Worm (Caenorhabditis elegans) whole organism, L4 larva: ENCODE measurements around the gene nhr-226.

ENCODE experiments used
- ama-1 ChIP-seq: fragments of 150-350 bp; optimal IDR thresholded peaks from 2 replicates; lab custom pipeline; 2014; ENCODE audit warnings: inconsistent platforms, mixed read lengths
- ceh-28 ChIP-seq: fragments of 150-350 bp; optimal IDR thresholded peaks from 2 replicates; lab custom pipeline; 2014; ENCODE audit warnings: missing biosample characterization, missing genetic modification reagents, missing genetic modification characterization
- dpl-1 ChIP-seq: fragments of 150-350 bp; optimal IDR thresholded peaks from 2 replicates; lab custom pipeline; 2014; ENCODE audit warnings: missing biosample characterization, missing genetic modification reagents, missing genetic modification characterization
- fkh-10 ChIP-seq: fragments of 150-350 bp; optimal IDR thresholded peaks from 2 replicates; lab custom pipeline; 2014; ENCODE audit warnings: missing biosample characterization, missing genetic modification reagents, missing genetic modification characterization
- lsy-2 ChIP-seq, 2 experiments: fragments of 150-350 bp in 1 of 2; sonication (generic microtip) in 1 of 2; optimal IDR thresholded peaks; 2 replicates each; lab custom pipeline; 2014 to 2017; ENCODE audit warnings: missing biosample characterization in 2 of 2, missing genetic modification characterization in 2 of 2
- zag-1 ChIP-seq: fragments of 150-350 bp; optimal IDR thresholded peaks from 2 replicates; lab custom pipeline; 2014; ENCODE audit warnings: missing biosample characterization, missing genetic modification characterization
- ztf-7 ChIP-seq: fragments of 150-350 bp; optimal IDR thresholded peaks from 2 replicates; lab custom pipeline; 2014; ENCODE audit warnings: missing biosample characterization, missing genetic modification characterization

ce11 chrV:2300905-2301304, 6.2 kb downstream of the nhr-226 start, which contains the start of gene Y19D10B.8:
- TF ChIP-seq ceh-28 (tag; lab: Kevin White, UChicago) (no peak), lsy-2 (tag; optimal IDR thresholded peaks at IDR 0.05; lab: Kevin White, UChicago) (no peak), ztf-7 (tag; lab: Kevin White, UChicago) (no peak), dpl-1 (no peak), fkh-10 (GFP tag; lab: Kevin White, UChicago) (no peak), ama-1 (lab: Kevin White, UChicago) (no peak), zag-1 (tag; lab: Kevin White, UChicago) (no peak)
